Fruit fly (Drosophila melanogaster): Measurements from ENCODE around the gene CG9395.

The CG9395 gene

DNA sequence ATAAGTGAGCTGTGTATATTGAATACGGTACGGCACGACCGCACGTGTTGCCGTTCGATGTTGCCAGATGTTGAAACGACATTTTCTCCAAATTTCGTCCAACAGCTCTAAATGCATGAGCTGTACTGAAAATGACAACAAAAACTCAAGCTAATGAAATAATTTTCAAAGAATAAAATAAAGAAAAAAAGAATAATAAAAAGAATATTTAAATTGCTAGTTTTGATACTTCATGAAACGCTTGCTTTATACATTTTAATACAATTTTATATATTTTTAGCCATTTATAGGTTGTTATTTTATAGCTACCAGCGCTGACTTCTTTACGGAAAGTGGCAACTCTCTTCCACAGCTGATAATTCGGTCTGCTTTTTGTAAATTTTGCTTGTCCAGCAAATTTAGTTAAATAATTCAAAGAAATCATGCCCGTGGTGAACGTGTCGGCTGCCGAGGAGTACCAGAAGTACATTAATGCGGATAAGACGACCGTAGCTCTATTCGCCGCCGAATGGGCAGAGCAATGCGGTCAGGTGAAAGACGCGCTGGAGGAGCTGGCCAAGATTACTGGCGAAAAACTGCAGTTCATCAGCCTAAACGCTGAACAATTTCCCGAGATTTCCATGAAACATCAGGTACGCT is 11.4 kb upstream of the CG9395 start, which contains the start of the genes Nnp-1 and Grx3:
Gene Nnp-1 (minus strand): TSS at position 81 of the 639 bp plus-strand sequence.
Gene Grx3 (plus strand): TSS at position 339 of the 639 bp plus-strand sequence.
- TF ChIP-seq CTCF (optimal IDR thresholded peaks at IDR 0.05) (no peak), CG8478 (optimal IDR thresholded peaks at IDR 0.05) (no peak)

DNA sequence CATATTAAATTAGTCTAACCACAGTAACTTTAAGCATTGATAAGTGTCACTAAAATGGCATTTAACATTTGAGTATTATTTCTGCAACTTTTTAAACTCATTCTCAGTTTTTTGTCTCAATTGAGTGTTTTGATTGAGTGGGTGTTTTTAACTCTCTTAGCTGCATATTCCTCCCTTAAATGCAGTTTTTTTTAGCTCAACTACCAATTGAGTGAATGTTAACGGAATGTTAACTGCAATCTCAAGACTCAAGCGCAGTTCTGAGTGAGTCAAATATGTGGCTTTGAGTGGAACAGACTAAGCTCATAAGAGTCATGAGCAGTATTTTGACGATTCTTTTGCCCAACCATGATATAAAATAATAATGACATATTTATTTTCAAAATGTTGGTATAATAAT is 8.1 kb upstream of the CG9395 start:
- TF ChIP-seq CG8478 (optimal IDR thresholded peaks at IDR 0.05) (no peak), CTCF (optimal IDR thresholded peaks at IDR 0.05) (no peak)

DNA sequence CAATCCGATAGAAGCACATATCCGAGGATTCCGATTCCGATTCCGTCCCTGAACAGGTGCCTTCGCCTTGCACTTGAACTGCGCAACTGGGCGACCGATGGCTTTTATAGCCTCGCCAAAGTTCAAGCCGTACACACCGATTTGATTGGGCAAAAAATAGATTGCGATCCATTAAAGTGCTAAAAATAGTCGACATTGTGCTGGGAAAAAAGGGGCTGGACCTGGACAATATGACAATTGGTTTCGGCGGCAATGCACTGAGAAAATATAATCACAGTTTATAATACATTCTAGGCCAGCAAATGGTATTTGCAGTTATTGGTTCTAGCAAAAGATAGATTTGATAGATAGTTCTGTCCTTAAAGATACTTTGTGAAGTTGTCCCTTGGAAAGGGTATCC is 6.6 kb upstream of the CG9395 start, which contains the start of gene CG9377:
Gene CG9377 (minus strand): TSS at position 101 of the 400 bp plus-strand sequence.
- no peak for TF ChIP-seq CG8478 (optimal IDR thresholded peaks at IDR 0.05)
- no peak for TF ChIP-seq CTCF (optimal IDR thresholded peaks at IDR 0.05)

DNA sequence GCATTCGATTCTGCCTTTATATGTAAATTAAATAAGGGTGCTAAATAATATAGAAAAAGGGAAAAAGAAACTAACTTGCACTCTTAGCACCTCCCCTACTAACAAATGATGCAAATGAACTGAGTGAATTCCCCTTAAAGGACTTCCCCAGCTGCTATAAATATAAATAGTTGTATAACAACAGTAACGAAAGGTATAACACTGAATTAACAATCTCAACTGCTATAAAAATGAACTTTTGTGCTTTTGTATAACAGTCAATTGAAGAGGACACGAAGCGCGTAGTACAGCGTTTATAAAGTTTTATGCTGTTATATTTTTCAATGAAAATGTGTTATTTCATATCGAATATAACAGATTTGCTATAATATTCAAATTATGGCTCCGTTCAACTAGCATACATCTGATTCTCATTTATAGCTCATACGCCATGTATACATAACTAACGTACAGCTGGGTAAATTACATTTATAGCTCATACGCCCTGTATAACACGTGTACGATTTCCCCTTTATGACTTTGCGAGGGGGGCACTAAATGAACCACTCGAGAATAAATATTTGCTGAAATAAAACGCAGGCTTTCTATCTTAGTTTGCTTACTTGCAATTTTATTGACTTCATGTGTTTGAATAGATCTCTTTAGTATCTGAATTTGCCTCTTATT is 5.5 kb downstream of the CG9395 start:
- TF ChIP-seq CTCF (optimal IDR thresholded peaks at IDR 0.05) (no peak), CG8478 (optimal IDR thresholded peaks at IDR 0.05) (no peak)

DNA sequence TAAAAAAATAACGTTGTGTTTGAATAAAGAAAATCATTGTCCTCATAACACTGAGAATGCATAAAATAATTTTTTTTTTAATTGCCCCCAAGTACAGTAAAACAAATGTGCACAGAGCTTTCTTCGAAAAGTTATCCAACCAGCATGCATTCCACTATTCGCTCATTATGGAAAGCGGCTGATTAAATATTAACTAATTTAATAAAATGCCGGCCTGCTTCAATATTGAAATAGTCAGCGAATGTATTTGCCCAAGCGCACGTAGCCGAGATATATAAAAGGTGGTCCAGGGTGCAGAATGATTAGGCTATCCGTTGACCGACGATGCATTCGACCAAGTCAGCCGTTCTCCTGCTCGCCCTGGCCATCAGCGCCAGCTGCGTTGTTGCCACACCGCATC is 7.4 kb downstream of the CG9395 start, which contains the start of gene CG16826:
Gene CG16826 (plus strand): TSS at position 301 of the 400 bp plus-strand sequence.
- TF ChIP-seq CTCF (optimal IDR thresholded peaks at IDR 0.05) (no peak), CG8478 (optimal IDR thresholded peaks at IDR 0.05) (no peak)

DNA sequence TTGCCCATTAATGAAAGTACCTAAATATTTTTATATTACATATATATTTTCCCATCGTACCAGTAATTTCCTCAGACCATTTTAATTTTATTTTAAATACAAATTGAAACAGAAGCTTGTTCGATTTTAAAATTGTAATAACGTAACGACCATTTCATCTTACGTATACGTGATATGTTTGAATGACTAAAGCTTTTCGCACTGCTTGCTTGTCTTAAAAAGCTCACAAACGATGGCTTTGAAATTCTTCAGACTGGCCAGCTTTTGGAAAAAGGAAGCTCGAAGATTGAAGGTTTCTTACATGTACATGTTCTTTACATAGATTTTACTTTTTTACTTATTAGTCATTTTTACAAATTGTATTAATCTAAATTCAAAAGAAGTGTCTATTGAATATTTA is 22.1 kb downstream of the CG9395 start:
- TF ChIP-seq CTCF (optimal IDR thresholded peaks at IDR 0.05) (no peak), CG8478 (optimal IDR thresholded peaks at IDR 0.05) (no peak)

DNA sequence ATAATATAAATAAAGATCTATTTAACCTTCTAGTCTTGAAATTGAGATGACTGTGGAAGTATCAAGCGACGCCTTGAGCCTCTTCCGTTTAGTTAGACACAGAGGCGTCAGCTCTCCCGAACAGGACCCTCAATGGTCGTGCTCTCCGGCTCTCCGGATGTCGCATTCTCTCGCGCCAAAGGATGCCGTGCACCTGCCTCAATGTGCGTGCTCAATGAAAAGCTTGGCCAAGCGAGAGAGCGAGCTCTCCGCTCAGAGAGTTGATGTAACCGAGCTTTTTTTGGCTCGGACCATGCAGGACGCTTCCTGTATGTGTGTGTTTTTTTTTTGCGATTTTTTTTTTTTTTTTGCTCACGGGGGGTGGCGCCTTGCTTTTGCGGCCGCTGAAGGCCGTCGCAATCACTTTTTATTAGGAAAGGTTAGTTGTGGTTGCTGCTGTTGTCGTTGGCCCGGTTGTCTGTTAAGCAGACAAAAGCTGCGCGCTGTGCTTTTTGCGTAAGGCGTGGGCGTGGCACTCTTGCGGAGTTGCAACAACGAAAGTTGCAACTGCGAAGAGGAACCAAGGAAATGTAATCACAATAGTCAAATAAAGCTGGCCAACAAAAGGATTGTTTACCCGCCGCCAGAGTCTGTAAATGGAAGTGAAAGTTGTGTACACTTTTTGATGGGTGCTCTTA is 22.9 kb downstream of the CG9395 start:
- TF ChIP-seq CG8478 (optimal IDR thresholded peaks at IDR 0.05): no peak
- TF ChIP-seq CTCF (optimal IDR thresholded peaks at IDR 0.05): no peak

DNA sequence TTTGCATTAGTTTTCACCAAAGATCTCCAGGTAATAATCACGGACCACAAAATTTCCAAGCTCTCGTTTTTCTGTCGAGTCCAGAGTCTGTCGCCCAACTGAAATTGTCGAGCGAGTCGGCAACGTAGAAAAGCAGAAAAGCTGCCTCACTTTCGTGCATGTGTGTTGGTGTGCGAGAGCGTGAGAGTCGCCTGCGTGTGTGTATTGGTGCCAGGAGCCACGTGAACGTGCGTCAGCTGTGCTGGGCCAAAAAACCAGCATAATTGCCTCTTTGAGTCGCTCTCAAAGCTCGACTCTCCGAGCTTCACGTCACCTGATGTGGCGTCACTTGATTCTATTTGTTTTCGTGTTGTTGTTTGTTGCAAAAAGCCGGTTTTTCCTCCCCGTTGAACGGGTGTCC is 23.9 kb downstream of the CG9395 start, which contains the start of gene hbt:
Gene hbt (minus strand): TSS at position 101 of the 400 bp plus-strand sequence.
- no peak for TF ChIP-seq CTCF (optimal IDR thresholded peaks at IDR 0.05)
- no peak for TF ChIP-seq CG8478 (optimal IDR thresholded peaks at IDR 0.05)

DNA sequence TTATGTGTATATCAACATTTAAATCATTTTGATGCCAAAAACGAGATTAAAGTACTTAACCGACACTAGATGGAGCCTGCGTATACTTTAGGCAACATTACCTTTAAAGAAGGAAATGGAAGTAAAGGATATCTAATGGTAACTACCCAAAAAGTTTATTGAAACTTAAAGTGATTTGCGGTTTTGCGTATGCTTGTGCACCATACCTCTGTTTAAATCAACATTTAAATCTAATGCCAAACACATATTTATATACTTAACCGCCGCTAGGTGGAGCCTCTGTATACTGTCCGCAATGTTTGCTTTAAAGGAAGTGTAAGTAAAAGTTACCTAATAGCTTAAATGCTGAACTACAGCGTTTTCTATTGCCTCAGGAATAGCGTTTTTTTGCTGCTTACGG is 29.1 kb downstream of the CG9395 start:
- no peak for TF ChIP-seq CG8478 (optimal IDR thresholded peaks at IDR 0.05)
- TF ChIP-seq CTCF (optimal IDR thresholded peaks at IDR 0.05): peak; percentile 61 to 71

DNA sequence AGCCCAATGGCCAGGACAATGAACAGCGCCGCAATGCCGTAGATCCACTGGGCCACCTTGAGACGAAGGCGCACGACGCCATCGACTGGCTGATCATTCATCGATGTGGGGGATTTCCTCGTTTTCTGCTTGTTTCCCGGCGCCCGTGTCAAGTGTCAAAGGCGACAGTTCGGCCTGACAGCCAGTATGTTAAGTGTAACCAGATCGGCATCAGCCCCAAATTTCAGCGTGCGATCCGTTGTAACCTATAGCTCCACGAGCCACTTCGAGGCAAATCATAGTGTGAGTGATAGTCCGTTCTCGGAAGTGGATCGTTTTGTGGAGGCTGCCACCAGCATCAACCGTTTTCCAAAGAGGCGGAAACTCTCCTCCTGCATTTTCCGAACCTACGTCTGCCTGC is 48.2 kb downstream of the CG9395 start, which contains the start of gene CG43779:
Gene CG43779 (minus strand): TSS at position 101 of the 400 bp plus-strand sequence.
- TF ChIP-seq CTCF (optimal IDR thresholded peaks at IDR 0.05) (no peak), CG8478 (optimal IDR thresholded peaks at IDR 0.05) (no peak)

DNA sequence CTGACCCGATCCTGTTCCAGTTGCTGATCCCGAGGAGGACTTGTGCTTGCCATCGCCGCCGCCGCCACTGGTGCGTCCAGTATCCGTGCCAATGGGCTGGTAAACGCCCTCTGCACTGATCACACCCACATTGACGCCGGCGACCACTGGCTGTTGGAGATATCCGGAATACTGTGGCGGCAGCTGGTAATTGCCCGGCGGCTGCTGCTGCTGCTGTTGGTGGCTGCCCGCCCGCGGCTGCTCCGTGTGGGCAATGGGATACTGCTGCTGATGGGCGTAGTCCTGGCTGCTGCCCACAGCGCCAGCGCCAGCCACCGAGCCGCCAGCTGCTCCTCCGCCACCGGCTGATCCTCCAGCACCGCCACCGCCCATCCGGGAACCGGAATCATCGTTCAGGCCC is 49.9 kb downstream of the CG9395 start:
- TF ChIP-seq CG8478 (optimal IDR thresholded peaks at IDR 0.05) (no peak), CTCF (optimal IDR thresholded peaks at IDR 0.05) (no peak)

DNA sequence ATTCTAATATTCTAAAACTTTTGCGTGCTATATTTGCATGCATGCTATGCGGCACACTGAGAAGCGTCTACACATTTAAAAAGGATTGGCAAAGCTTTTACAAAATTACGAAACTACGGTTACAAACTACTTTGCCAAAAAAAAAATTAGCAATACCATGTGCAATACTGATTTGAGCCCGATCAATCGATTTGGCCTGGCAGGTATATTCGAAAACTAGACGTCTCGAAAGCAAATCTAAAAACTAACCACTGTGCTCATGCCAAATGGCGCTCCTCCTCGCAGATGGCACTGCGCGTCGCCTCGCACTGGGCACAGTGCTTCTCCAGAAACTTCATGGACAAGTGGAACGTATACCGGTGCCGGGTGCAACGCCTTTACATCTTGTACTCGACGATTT is 50.4 kb downstream of the CG9395 start, which contains the start of gene CG16825:
Gene CG16825 (plus strand): TSS at position 301 of the 400 bp plus-strand sequence.
- TF ChIP-seq CTCF (optimal IDR thresholded peaks at IDR 0.05) (no peak), CG8478 (optimal IDR thresholded peaks at IDR 0.05) (no peak)

All from S2 (cell line).